Worm (Caenorhabditis elegans): ENCODE data around the gene W03F9.11.

W03F9.11 gene

DNA sequence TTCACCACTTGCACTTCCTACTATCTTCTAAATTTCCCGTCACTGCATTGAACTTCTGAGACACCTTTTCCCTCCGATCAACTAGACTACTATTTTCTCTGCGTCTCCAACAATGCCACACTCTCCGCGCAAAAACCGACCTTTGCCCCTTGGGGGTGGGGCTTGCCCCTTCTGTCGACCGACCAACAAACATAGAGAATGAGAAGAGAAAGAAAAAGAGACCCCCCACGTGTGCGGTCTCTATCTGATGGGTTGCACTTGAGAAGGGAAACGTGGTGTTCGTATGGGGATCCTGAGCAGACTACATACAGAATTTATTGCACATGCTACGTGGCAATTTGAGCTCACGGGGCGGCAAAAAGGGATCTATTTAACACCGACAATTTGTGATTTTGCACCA, 14.1 kb upstream of the W03F9.11 start (continued):
- TF ChIP-seq nfya-1 (tag; optimal IDR thresholded peaks at IDR 0.05), result peak; percentile 52
- peak; percentile 35 for TF ChIP-seq rnt-1 (tag; optimal IDR thresholded peaks at IDR 0.05)
- TF ChIP-seq ets-4 (tag; optimal IDR thresholded peaks at IDR 0.05), result no peak
- no peak for TF ChIP-seq ceh-9 (tag; optimal IDR thresholded peaks at IDR 0.05)
- no peak for TF ChIP-seq C08G9.2 (tag; optimal IDR thresholded peaks at IDR 0.05)
- TF ChIP-seq ceh-34 (tag; optimal IDR thresholded peaks at IDR 0.05), result peak; percentile 46
- no peak for TF ChIP-seq unc-55 (GFP tag; optimal IDR thresholded peaks at IDR 0.05)
- no peak for TF ChIP-seq sox-2 (GFP tag; IDR thresholded peaks at IDR 0.05)
- peak; percentile 8 for TF ChIP-seq fax-1 (tag; optimal IDR thresholded peaks at IDR 0.05)

DNA sequence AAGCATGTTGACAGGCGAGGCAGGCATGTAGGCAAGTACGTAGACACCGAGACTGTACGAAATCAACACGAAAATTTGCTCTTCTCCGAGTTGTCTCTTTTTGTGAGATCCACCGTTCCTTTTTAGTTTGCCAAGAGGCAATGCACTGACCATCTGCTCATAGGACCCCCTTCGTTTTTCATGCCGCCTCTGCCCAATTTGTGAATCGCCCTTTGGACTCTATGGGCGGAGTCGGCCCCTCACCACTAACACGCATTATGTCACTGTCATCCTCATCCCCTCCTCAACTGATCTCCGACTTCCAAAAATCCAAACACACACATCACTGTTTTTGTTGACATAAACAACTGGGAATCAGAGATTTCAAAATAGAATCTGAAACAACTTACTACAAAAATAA, 12.7 kb upstream of the W03F9.11 start:
- TF ChIP-seq ref-2 (tag; optimal IDR thresholded peaks at IDR 0.05) (peak; percentile 43), gmeb-2 (tag; optimal IDR thresholded peaks at IDR 0.05) (no peak)

DNA sequence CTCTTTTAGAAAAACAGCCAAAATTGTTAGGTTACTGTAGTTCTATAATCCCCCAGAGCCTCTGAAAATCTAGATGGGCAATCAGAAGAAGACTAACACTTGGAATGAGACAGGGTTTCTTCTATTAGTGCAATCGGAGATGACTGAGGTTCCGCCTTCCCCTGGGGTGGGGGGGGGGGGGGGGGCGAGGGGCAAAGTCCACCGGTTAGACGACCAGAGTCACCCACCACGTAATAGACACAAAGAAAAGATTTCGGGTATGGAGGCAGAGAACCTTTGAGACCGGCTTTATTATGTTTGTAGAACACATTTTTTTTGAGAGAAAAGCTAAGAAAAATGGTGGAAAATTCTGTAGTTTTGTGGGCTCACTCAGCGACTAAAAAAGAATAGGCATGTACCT, 11.0 kb upstream of the W03F9.11 start:
- TF ChIP-seq pros-1 (tag; optimal IDR thresholded peaks at IDR 0.05) (no peak), eyg-1 (tag; optimal IDR thresholded peaks at IDR 0.05) (no peak), ceh-2 (tag; optimal IDR thresholded peaks at IDR 0.05) (no peak), ets-4 (tag; optimal IDR thresholded peaks at IDR 0.05) (no peak), T23F11.4 (GFP tag; optimal IDR thresholded peaks at IDR 0.05) (no peak), ztf-16 (tag; optimal IDR thresholded peaks at IDR 0.05) (no peak), syd-9 (tag; optimal IDR thresholded peaks at IDR 0.05) (no peak), ceh-48 (tag; optimal IDR thresholded peaks at IDR 0.05) (no peak), odd-2 (tag; optimal IDR thresholded peaks at IDR 0.05) (no peak), ceh-9 (tag; optimal IDR thresholded peaks at IDR 0.05) (no peak), nhr-11 (tag; optimal IDR thresholded peaks at IDR 0.05) (no peak), sdc-2 (tag; optimal IDR thresholded peaks at IDR 0.05) (no peak), elt-4 (tag; optimal IDR thresholded peaks at IDR 0.05) (no peak), hlh-30 (tag; optimal IDR thresholded peaks at IDR 0.05; ENCODE audit: insufficient read depth) (no peak)

DNA sequence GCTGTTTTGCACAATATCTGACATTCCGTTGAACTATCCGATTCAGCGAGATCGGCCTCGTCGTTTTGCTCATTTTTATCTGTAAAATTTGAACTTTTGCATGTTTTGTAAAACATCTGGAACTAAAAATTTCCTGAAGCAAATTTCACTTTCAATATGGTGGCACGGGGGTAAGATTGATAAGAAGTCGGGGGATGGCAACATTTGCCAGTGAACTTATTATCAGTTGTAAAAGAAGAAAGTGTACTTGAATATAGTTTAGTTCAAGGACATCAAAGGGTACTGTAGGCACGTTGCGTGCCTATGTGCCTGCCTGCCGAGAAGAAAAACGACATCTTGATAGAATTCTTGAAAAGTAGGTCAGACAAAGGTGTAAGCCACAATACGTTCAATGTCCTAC, 10.2 kb upstream of the W03F9.11 start, which contains the start of gene W03F9.4:
Gene W03F9.4, minus strand, starts transcription at position 79 of the 400 bp plus-strand sequence.
- no peak for TF ChIP-seq ceh-19 (GFP tag; optimal IDR thresholded peaks at IDR 0.05)
- TF ChIP-seq K09A11.1 (tag; optimal IDR thresholded peaks at IDR 0.05; ENCODE audit: insufficient read depth), result no peak
- TF ChIP-seq ets-4 (tag; optimal IDR thresholded peaks at IDR 0.05), result no peak

DNA sequence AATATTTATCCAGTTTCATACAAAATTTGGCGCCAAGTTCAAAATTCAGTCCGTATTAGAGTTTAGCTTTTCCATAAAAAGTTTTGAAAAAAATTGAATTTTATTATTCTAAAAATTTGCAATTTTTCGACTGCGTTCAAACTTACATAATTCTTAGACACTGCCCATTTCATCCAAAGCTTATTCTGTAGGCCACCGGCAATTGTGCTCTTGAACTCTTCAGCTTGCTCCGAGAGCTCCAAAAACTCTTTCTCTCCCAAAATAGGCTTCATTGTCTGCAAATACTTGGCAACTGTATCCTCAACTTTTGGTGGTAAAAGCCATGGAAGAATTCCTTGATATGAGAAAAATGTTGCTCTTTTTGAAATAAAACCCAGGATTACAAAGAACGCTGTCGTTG, 8.9 kb upstream of the W03F9.11 start:
- TF ChIP-seq ztf-16 (tag; optimal IDR thresholded peaks at IDR 0.05) (no peak), tbx-7 (tag; optimal IDR thresholded peaks at IDR 0.05) (no peak), hlh-8 (tag; optimal IDR thresholded peaks at IDR 0.05) (no peak), ets-4 (tag; optimal IDR thresholded peaks at IDR 0.05) (no peak), hlh-15 (tag; optimal IDR thresholded peaks at IDR 0.05) (no peak), ttx-3 (tag; optimal IDR thresholded peaks at IDR 0.05) (no peak), npax-4 (tag; optimal IDR thresholded peaks at IDR 0.05) (no peak), ceh-24 (tag; optimal IDR thresholded peaks at IDR 0.05) (no peak), ref-2 (tag; optimal IDR thresholded peaks at IDR 0.05) (no peak), zip-5 (tag; optimal IDR thresholded peaks at IDR 0.05) (no peak), fax-1 (tag; optimal IDR thresholded peaks at IDR 0.05) (no peak), C38D4.7 (GFP tag; optimal IDR thresholded peaks at IDR 0.05) (no peak)

- no peak for TF ChIP-seq pha-2 (tag; optimal IDR thresholded peaks at IDR 0.05)
- no peak for TF ChIP-seq dmd-4 (tag; optimal IDR thresholded peaks at IDR 0.05; ENCODE audit: borderline replicate concordance)
- no peak for TF ChIP-seq ceh-48 (tag; optimal IDR thresholded peaks at IDR 0.05)
- TF ChIP-seq T23F11.4 (GFP tag; optimal IDR thresholded peaks at IDR 0.05), result no peak
- no peak for TF ChIP-seq npax-4 (tag; optimal IDR thresholded peaks at IDR 0.05)
- no peak for TF ChIP-seq rnt-1 (tag; optimal IDR thresholded peaks at IDR 0.05)
Observed at ce11 chrV:145694-146093, 4.5 kb upstream of the W03F9.11 start.

Measured in whole organism, late embryonic.